Fruit fly (Drosophila melanogaster) whole organism, prepupa: ENCODE measurements around the gene mRpL32.

ENCODE experiments used
- CG16779 ChIP-seq: fragments of 200-800 bp; sonication (Bioruptor generic); optimal IDR thresholded peaks from 3 replicates; lab custom pipeline; 2017; ENCODE audit warnings: missing biosample characterization, mild to moderate bottlenecking, missing genetic modification characterization
- CG3919 ChIP-seq: fragments of 200-800 bp; sonication (Bioruptor generic); optimal IDR thresholded peaks from 3 replicates; lab custom pipeline; 2016; ENCODE audit warnings: missing biosample characterization, missing genetic modification characterization
- Hr39 ChIP-seq: fragments of 200-800 bp; sonication (Bioruptor generic); optimal IDR thresholded peaks from 2 replicates; lab custom pipeline; 2016; ENCODE audit warnings: missing biosample characterization, missing genetic modification characterization
- Sox15 ChIP-seq: fragments of 200-800 bp; sonication (Bioruptor generic); optimal IDR thresholded peaks from 3 replicates; lab custom pipeline; 2016; ENCODE audit warnings: missing biosample characterization, missing genetic modification characterization
- dsx ChIP-seq: fragments of 200-800 bp; optimal IDR thresholded peaks from 3 replicates; lab custom pipeline; 2019; ENCODE audit warnings: missing biosample characterization, mild to moderate bottlenecking, missing genetic modification characterization, moderate library complexity; ENCODE audit not compliant: poor library complexity, severe bottlenecking
- fd59A ChIP-seq: fragments of 200-800 bp; sonication (Bioruptor generic); optimal IDR thresholded peaks from 2 replicates; lab custom pipeline; 2017; ENCODE audit warnings: missing biosample characterization, mild to moderate bottlenecking, missing genetic modification characterization, missing genetic modification reagents
- net ChIP-seq: fragments of 200-800 bp; sonication (Bioruptor generic); optimal IDR thresholded peaks from 3 replicates; lab custom pipeline; 2016; ENCODE audit warnings: missing biosample characterization, missing genetic modification characterization
- topi ChIP-seq: fragments of 200-800 bp; sonication (Bioruptor generic); optimal IDR thresholded peaks from 3 replicates; lab custom pipeline; 2016; ENCODE audit warnings: missing biosample characterization, missing genetic modification characterization
- vri ChIP-seq: fragments of 200-800 bp; sonication (Bioruptor generic); optimal IDR thresholded peaks from 3 replicates; lab custom pipeline; 2016; ENCODE audit warnings: missing biosample characterization, mild to moderate bottlenecking, missing genetic modification characterization

DNA sequence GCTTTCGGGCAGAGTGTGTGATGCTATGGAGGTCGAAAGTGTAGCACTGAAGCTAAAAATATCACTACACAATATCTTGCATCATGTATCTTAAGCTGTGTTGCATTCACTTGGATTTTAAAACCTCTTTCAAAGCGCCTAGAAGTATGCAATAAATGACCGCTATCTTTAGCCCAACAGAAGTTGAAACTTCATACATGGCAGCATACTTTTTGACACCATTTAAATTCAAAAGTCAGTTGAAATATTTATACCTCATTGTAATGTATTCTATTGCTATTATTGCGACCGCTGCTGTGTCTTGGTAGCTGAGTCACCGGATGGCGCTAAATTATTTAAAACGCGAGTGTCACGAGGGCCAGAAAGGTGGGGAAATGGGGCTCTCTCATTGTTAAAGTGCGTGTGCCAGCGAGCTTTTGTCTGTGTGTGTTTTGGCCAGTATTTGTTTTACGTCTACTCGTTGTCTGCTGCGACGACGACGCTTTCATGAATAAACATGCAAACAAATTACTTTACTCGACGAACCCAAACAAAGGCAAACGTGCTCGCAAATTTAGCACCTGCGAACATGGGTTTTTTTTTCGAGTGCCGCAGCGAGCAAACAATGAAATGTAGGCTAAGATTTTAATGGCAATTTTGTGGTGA is 18.2 kb downstream of the mRpL32 start:
- no peak for TF ChIP-seq fd59A (GFP tag; lab: Kevin White, UChicago)
- no peak for TF ChIP-seq dsx (GFP tag; lab: Kevin White, UChicago)
- TF ChIP-seq vri: no peak
- TF ChIP-seq CG3919 (GFP tag; lab: Kevin White, UChicago): no peak
- TF ChIP-seq CG16779 (tag; lab: Kevin White, UChicago): no peak
- TF ChIP-seq topi (GFP tag; lab: Kevin White, UChicago): no peak
- TF ChIP-seq net (GFP tag; lab: Kevin White, UChicago): no peak
- TF ChIP-seq Sox15 (GFP tag; lab: Kevin White, UChicago): no peak
- no peak for TF ChIP-seq Hr39
